Worm (Caenorhabditis elegans) whole organism, L2 larva: Measurements from ENCODE around the gene acp-4.

Source experiments
- alr-1 ChIP-seq: fragments of 150-350 bp; optimal IDR thresholded peaks from 2 replicates; lab custom pipeline; 2014; ENCODE audit warnings: missing biosample characterization, missing genetic modification characterization
- aly-2 ChIP-seq: fragments of 150-350 bp; optimal IDR thresholded peaks from 2 replicates; lab custom pipeline; 2014; ENCODE audit warnings: missing biosample characterization, missing genetic modification characterization
- ama-1 ChIP-seq: fragments of 150-350 bp; optimal IDR thresholded peaks from 2 replicates; lab custom pipeline; 2018; ENCODE audit warnings: inconsistent platforms
- ceh-82 ChIP-seq: fragments of 150-350 bp; optimal IDR thresholded peaks from 2 replicates; lab custom pipeline; 2014; ENCODE audit warnings: missing biosample characterization, missing genetic modification characterization
- egl-27 ChIP-seq: sonication (generic microtip); optimal IDR thresholded peaks from 3 replicates; lab custom pipeline; 2017; ENCODE audit warnings: missing biosample characterization, missing genetic modification reagents, missing genetic modification characterization
- elt-1 ChIP-seq: fragments of 150-350 bp; optimal IDR thresholded peaks from 2 replicates; lab custom pipeline; 2014; ENCODE audit warnings: missing biosample characterization, missing genetic modification characterization
- mdl-1 ChIP-seq, 2 experiments: fragments of 150-350 bp in 1 of 2; sonication (generic microtip) in 1 of 2; optimal IDR thresholded peaks; 2 replicates each; lab custom pipeline; 2017; ENCODE audit warnings: missing biosample characterization in 2 of 2, missing genetic modification characterization in 2 of 2
- nhr-237 ChIP-seq: fragments of 150-350 bp; optimal IDR thresholded peaks from 2 replicates; lab custom pipeline; 2014; ENCODE audit warnings: missing biosample characterization, missing genetic modification characterization
- nhr-77 ChIP-seq: fragments of 150-350 bp; optimal IDR thresholded peaks from 2 replicates; lab custom pipeline; 2014; ENCODE audit warnings: missing biosample characterization, missing genetic modification characterization
- sma-3 ChIP-seq: sonication (generic microtip); optimal IDR thresholded peaks from 2 replicates; lab custom pipeline; 2016; ENCODE audit warnings: missing genetic modification reagents, missing genetic modification characterization, missing compliant biosample characterization
- snpc-4 ChIP-seq: fragments of 150-350 bp; optimal IDR thresholded peaks from 2 replicates; lab custom pipeline; 2014; ENCODE audit warnings: missing biosample characterization, missing genetic modification characterization
- unc-62 ChIP-seq: fragments of 150-350 bp; optimal IDR thresholded peaks from 2 replicates; lab custom pipeline; 2014; ENCODE audit warnings: missing biosample characterization, missing genetic modification reagents, missing genetic modification characterization
- zag-1 ChIP-seq: fragments of 150-350 bp; optimal IDR thresholded peaks from 2 replicates; lab custom pipeline; 2014; ENCODE audit warnings: missing biosample characterization, missing genetic modification characterization
- ztf-4 ChIP-seq: fragments of 150-350 bp; optimal IDR thresholded peaks from 2 replicates; lab custom pipeline; 2014; ENCODE audit warnings: missing biosample characterization, missing genetic modification characterization

DNA sequence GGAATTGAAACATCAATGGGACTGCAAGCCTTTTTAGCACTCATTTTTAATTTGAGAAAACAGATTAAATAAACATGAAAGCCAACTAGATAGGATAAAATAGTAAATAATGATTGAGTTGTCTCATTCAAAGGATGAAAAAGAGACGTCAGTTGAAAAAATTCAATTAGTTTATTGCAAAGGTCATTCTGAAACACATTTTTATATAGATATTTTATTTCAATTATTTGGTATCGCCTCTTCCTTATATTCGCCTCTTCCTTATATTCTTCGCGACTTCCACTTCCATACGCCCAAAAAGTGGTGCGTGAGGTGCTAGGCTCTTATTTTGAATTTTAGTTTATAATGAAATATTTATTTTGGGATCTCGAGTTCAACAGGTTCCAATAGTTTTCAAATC is at the start of gene acp-4:
- TF ChIP-seq elt-1 (tag; lab: Kevin White, UChicago) (no peak), unc-62 (GFP tag; lab: Kevin White, UChicago) (no peak), nhr-77 (tag; lab: Kevin White, UChicago) (no peak), alr-1 (tag; lab: Kevin White, UChicago) (no peak), egl-27 (tag; lab: Kevin White, UChicago) (no peak), ceh-82 (no peak), ztf-4 (tag; lab: Kevin White, UChicago) (no peak), mdl-1 (tag; optimal IDR thresholded peaks at IDR 0.05; lab: Kevin White, UChicago) (no peak), sma-3 (GFP tag; lab: Kevin White, UChicago) (no peak), nhr-237 (tag; lab: Kevin White, UChicago) (no peak), zag-1 (tag; lab: Kevin White, UChicago) (no peak), ama-1 (lab: Kevin White, UChicago) (no peak), aly-2 (tag; lab: Kevin White, UChicago) (no peak), snpc-4 (no peak)
